Worm (Caenorhabditis elegans) whole organism, late embryonic: ENCODE data around the gene Y105C5A.1270.

Experiments used
- ama-1 ChIP-seq: fragments of 150-350 bp; optimal IDR thresholded peaks from 2 replicates; lab custom pipeline; 2014
- ceh-30 ChIP-seq: fragments of 150-350 bp; optimal IDR thresholded peaks from 2 replicates; lab custom pipeline; 2014; ENCODE audit warnings: missing biosample characterization, missing genetic modification characterization
- ceh-31 ChIP-seq: sonication (generic microtip); optimal IDR thresholded peaks from 2 replicates; lab custom pipeline; 2016; ENCODE audit warnings: missing genetic modification characterization, missing compliant biosample characterization
- ceh-34 ChIP-seq: sonication (generic microtip); optimal IDR thresholded peaks from 2 replicates; lab custom pipeline; 2016; ENCODE audit warnings: mild to moderate bottlenecking, missing genetic modification characterization, missing compliant biosample characterization
- ceh-48 ChIP-seq: sonication (generic microtip); optimal IDR thresholded peaks from 2 replicates; lab custom pipeline; 2016; ENCODE audit warnings: missing genetic modification characterization, inconsistent platforms, missing compliant biosample characterization
- dmd-4 ChIP-seq: sonication (generic microtip); optimal IDR thresholded peaks from 2 replicates; lab custom pipeline; 2016; ENCODE audit warnings: borderline replicate concordance, missing genetic modification characterization, missing compliant biosample characterization
- dve-1 ChIP-seq: sonication (generic microtip); optimal IDR thresholded peaks from 2 replicates; lab custom pipeline; 2017; ENCODE audit warnings: antibody characterized with exemption, mild to moderate bottlenecking, missing genetic modification characterization, missing compliant biosample characterization
- elt-4 ChIP-seq: sonication (generic microtip); optimal IDR thresholded peaks from 2 replicates; lab custom pipeline; 2016; ENCODE audit warnings: missing genetic modification characterization, missing compliant biosample characterization
- fkh-10 ChIP-seq: fragments of 150-350 bp; optimal IDR thresholded peaks from 2 replicates; lab custom pipeline; 2014; ENCODE audit warnings: missing biosample characterization, missing genetic modification reagents, missing genetic modification characterization
- hlh-15 ChIP-seq: sonication (generic microtip); optimal IDR thresholded peaks from 2 replicates; lab custom pipeline; 2016; ENCODE audit warnings: missing genetic modification characterization, missing compliant biosample characterization
- lin-11 ChIP-seq: fragments of 200-800 bp; sonication (Bioruptor generic); optimal IDR thresholded peaks from 2 replicates; lab custom pipeline; 2018; ENCODE audit warnings: mild to moderate bottlenecking, missing genetic modification characterization, missing compliant biosample characterization
- pha-2 ChIP-seq: sonication (generic microtip); optimal IDR thresholded peaks from 2 replicates; lab custom pipeline; 2017; ENCODE audit warnings: mild to moderate bottlenecking, missing genetic modification characterization, missing compliant biosample characterization
- tbx-2 ChIP-seq: sonication (generic microtip); optimal IDR thresholded peaks from 2 replicates; lab custom pipeline; 2016; ENCODE audit warnings: missing genetic modification characterization, missing compliant biosample characterization
- unc-55 ChIP-seq: sonication (generic microtip); optimal IDR thresholded peaks from 2 replicates; lab custom pipeline; 2017; ENCODE audit warnings: missing biosample characterization, missing genetic modification reagents, missing genetic modification characterization

DNA sequence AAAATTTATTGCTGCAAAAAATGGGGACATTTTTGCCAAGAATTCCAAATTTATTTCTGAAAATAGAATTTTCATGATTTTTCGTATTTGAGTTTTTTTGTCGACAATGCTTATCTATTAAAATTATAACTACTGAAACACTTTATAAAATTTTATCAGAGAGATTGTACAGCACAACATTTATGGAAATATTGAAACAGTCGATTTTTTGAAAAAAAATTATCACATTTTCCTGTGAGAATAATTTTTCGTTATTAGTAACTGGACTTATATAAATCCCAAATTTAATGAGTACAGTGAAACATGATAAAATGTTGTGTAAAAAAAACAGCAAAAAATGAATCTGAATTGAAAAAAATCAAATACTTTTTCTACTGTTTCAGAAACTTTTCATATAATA is 29.0 kb downstream of the Y105C5A.1270 start:
- TF ChIP-seq hlh-15 (tag; lab: Kevin White, UChicago) (no peak), tbx-2 (tag; lab: Kevin White, UChicago) (no peak), ceh-30 (tag; lab: Kevin White, UChicago) (no peak), dve-1 (tag; lab: Kevin White, UChicago) (no peak), unc-55 (GFP tag; lab: Kevin White, UChicago) (no peak), ceh-34 (tag; lab: Kevin White, UChicago) (no peak), elt-4 (no peak), ceh-31 (tag; lab: Kevin White, UChicago) (no peak), lin-11 (no peak), dmd-4 (tag; lab: Kevin White, UChicago) (no peak), ceh-48 (tag; lab: Kevin White, UChicago) (no peak), ama-1 (no peak), pha-2 (tag; lab: Kevin White, UChicago) (no peak), fkh-10 (GFP tag; lab: Kevin White, UChicago) (no peak)
